Worm (Caenorhabditis elegans) whole organism, late embryonic: ENCODE data around the gene T12D8.5.

Source experiments
- C08G9.2 ChIP-seq: sonication (generic microtip); optimal IDR thresholded peaks from 2 replicates; lab custom pipeline; 2016; ENCODE audit warnings: mild to moderate bottlenecking, missing genetic modification characterization, moderate library complexity, missing compliant biosample characterization
- K02D7.2 ChIP-seq: sonication (generic microtip); optimal IDR thresholded peaks from 2 replicates; lab custom pipeline; 2017; ENCODE audit warnings: mild to moderate bottlenecking, missing genetic modification characterization, missing compliant biosample characterization
- ama-1 ChIP-seq: fragments of 150-350 bp; optimal IDR thresholded peaks from 2 replicates; lab custom pipeline; 2014
- ceh-18 ChIP-seq: sonication (generic microtip); optimal IDR thresholded peaks from 2 replicates; lab custom pipeline; 2016; ENCODE audit warnings: missing genetic modification characterization, missing compliant biosample characterization
- ceh-22 ChIP-seq: sonication (generic microtip); optimal IDR thresholded peaks from 2 replicates; lab custom pipeline; 2017; ENCODE audit warnings: missing biosample characterization, missing genetic modification characterization
- ceh-31 ChIP-seq: sonication (generic microtip); optimal IDR thresholded peaks from 2 replicates; lab custom pipeline; 2016; ENCODE audit warnings: missing genetic modification characterization, missing compliant biosample characterization
- ceh-34 ChIP-seq: sonication (generic microtip); optimal IDR thresholded peaks from 2 replicates; lab custom pipeline; 2016; ENCODE audit warnings: mild to moderate bottlenecking, missing genetic modification characterization, missing compliant biosample characterization
- ceh-6 ChIP-seq: fragments of 200-800 bp; sonication (Bioruptor generic); optimal IDR thresholded peaks from 2 replicates; lab custom pipeline; 2018; ENCODE audit warnings: mild to moderate bottlenecking, missing genetic modification characterization, missing compliant biosample characterization
- ceh-9 ChIP-seq: sonication (generic microtip); optimal IDR thresholded peaks from 2 replicates; lab custom pipeline; 2016; ENCODE audit warnings: mild to moderate bottlenecking, missing genetic modification characterization, inconsistent platforms, missing compliant biosample characterization
- dmd-4 ChIP-seq: sonication (generic microtip); optimal IDR thresholded peaks from 2 replicates; lab custom pipeline; 2016; ENCODE audit warnings: borderline replicate concordance, missing genetic modification characterization, missing compliant biosample characterization
- dve-1 ChIP-seq: sonication (generic microtip); optimal IDR thresholded peaks from 2 replicates; lab custom pipeline; 2017; ENCODE audit warnings: antibody characterized with exemption, mild to moderate bottlenecking, missing genetic modification characterization, missing compliant biosample characterization
- elt-2 ChIP-seq: sonication (generic microtip); optimal IDR thresholded peaks from 2 replicates; lab custom pipeline; 2016; ENCODE audit warnings: missing genetic modification reagents, missing genetic modification characterization, missing compliant biosample characterization
- elt-4 ChIP-seq: sonication (generic microtip); optimal IDR thresholded peaks from 2 replicates; lab custom pipeline; 2016; ENCODE audit warnings: missing genetic modification characterization, missing compliant biosample characterization
- gmeb-2 ChIP-seq: sonication (generic microtip); optimal IDR thresholded peaks from 2 replicates; lab custom pipeline; 2016; ENCODE audit warnings: missing genetic modification characterization, inconsistent platforms, missing compliant biosample characterization
- hlh-13 ChIP-seq: fragments of 200-800 bp; sonication (Bioruptor generic); optimal IDR thresholded peaks from 2 replicates; lab custom pipeline; 2018; ENCODE audit warnings: mild to moderate bottlenecking, missing genetic modification characterization, missing compliant biosample characterization
- hlh-15 ChIP-seq: sonication (generic microtip); optimal IDR thresholded peaks from 2 replicates; lab custom pipeline; 2016; ENCODE audit warnings: missing genetic modification characterization, missing compliant biosample characterization
- hlh-30 ChIP-seq: sonication (generic microtip); optimal IDR thresholded peaks from 2 replicates; lab custom pipeline; 2017; ENCODE audit warnings: antibody characterized with exemption, missing genetic modification characterization, missing compliant biosample characterization; ENCODE audit not compliant: insufficient read depth
- hlh-6 ChIP-seq: sonication (generic microtip); optimal IDR thresholded peaks from 2 replicates; lab custom pipeline; 2016; ENCODE audit warnings: missing genotype, missing genetic modification characterization, missing compliant biosample characterization
- hlh-8 ChIP-seq: sonication (generic microtip); optimal IDR thresholded peaks from 2 replicates; lab custom pipeline; 2016; ENCODE audit warnings: missing genotype, missing genetic modification characterization, missing compliant biosample characterization
- lim-6 ChIP-seq: sonication (generic microtip); optimal IDR thresholded peaks from 2 replicates; lab custom pipeline; 2016; ENCODE audit warnings: missing genetic modification characterization, missing compliant biosample characterization
- lin-11 ChIP-seq: fragments of 200-800 bp; sonication (Bioruptor generic); optimal IDR thresholded peaks from 2 replicates; lab custom pipeline; 2018; ENCODE audit warnings: mild to moderate bottlenecking, missing genetic modification characterization, missing compliant biosample characterization
- madf-2 ChIP-seq: sonication (generic microtip); optimal IDR thresholded peaks from 2 replicates; lab custom pipeline; 2017; ENCODE audit warnings: missing genetic modification characterization, missing compliant biosample characterization
- mec-3 ChIP-seq: sonication (generic microtip); optimal IDR thresholded peaks from 2 replicates; lab custom pipeline; 2016; ENCODE audit warnings: borderline replicate concordance, missing genetic modification characterization, missing compliant biosample characterization
- nfya-1 ChIP-seq: sonication (generic microtip); optimal IDR thresholded peaks from 2 replicates; lab custom pipeline; 2017; ENCODE audit warnings: missing genetic modification characterization, mild to moderate bottlenecking, missing compliant biosample characterization, antibody characterized with exemption, moderate library complexity
- npax-4 ChIP-seq: sonication (generic microtip); optimal IDR thresholded peaks from 2 replicates; lab custom pipeline; 2016; ENCODE audit warnings: missing genetic modification characterization, missing compliant biosample characterization
- odd-2 ChIP-seq: sonication (generic microtip); optimal IDR thresholded peaks from 2 replicates; lab custom pipeline; 2017; ENCODE audit warnings: antibody characterized with exemption, mild to moderate bottlenecking, missing genetic modification characterization, missing compliant biosample characterization
- pax-1 ChIP-seq: fragments of 150-350 bp; optimal IDR thresholded peaks from 2 replicates; lab custom pipeline; 2014; ENCODE audit warnings: missing biosample characterization, missing genetic modification characterization
- pha-2 ChIP-seq: sonication (generic microtip); optimal IDR thresholded peaks from 2 replicates; lab custom pipeline; 2017; ENCODE audit warnings: mild to moderate bottlenecking, missing genetic modification characterization, missing compliant biosample characterization
- pha-4 ChIP-seq: fragments of 150-350 bp; optimal IDR thresholded peaks from 2 replicates; lab custom pipeline; 2018; ENCODE audit warnings: missing biosample characterization, missing genetic modification reagents, missing genetic modification characterization
- pqm-1 ChIP-seq: sonication (generic microtip); optimal IDR thresholded peaks from 2 replicates; lab custom pipeline; 2016; ENCODE audit warnings: missing genetic modification characterization, missing compliant biosample characterization
- pros-1 ChIP-seq: fragments of 150-350 bp; optimal IDR thresholded peaks from 2 replicates; lab custom pipeline; 2014; ENCODE audit warnings: missing biosample characterization, missing genetic modification reagents, missing genetic modification characterization
- ref-2 ChIP-seq: sonication (generic microtip); optimal IDR thresholded peaks from 2 replicates; lab custom pipeline; 2016; ENCODE audit warnings: missing genetic modification characterization, missing compliant biosample characterization
- rnt-1 ChIP-seq: sonication (generic microtip); optimal IDR thresholded peaks from 2 replicates; lab custom pipeline; 2016; ENCODE audit warnings: missing genetic modification characterization, missing compliant biosample characterization
- sdc-2 ChIP-seq: sonication (generic microtip); optimal IDR thresholded peaks from 2 replicates; lab custom pipeline; 2016; ENCODE audit warnings: missing genotype, missing genetic modification characterization, missing compliant biosample characterization
- tbx-2 ChIP-seq: sonication (generic microtip); optimal IDR thresholded peaks from 2 replicates; lab custom pipeline; 2016; ENCODE audit warnings: missing genetic modification characterization, missing compliant biosample characterization
- unc-42 ChIP-seq: sonication (generic microtip); optimal IDR thresholded peaks from 2 replicates; lab custom pipeline; 2016; ENCODE audit warnings: missing genotype, missing genetic modification characterization, missing compliant biosample characterization
- unc-55 ChIP-seq: sonication (generic microtip); optimal IDR thresholded peaks from 2 replicates; lab custom pipeline; 2017; ENCODE audit warnings: missing biosample characterization, missing genetic modification reagents, missing genetic modification characterization
- unc-86 ChIP-seq: sonication (generic microtip); optimal IDR thresholded peaks from 2 replicates; lab custom pipeline; 2016; ENCODE audit warnings: missing genetic modification characterization, missing compliant biosample characterization
- zip-5 ChIP-seq: sonication (generic microtip); optimal IDR thresholded peaks from 2 replicates; lab custom pipeline; 2016; ENCODE audit warnings: missing genetic modification characterization, missing compliant biosample characterization
- ztf-16 ChIP-seq: sonication (generic microtip); optimal IDR thresholded peaks from 2 replicates; lab custom pipeline; 2017; ENCODE audit warnings: missing genetic modification characterization, missing compliant biosample characterization

Gene T12D8.5

ce11 chrIII:13622268-13622667, 4.3 kb downstream of the T12D8.5 start, which contains the start of gene hip-1:
TSS of gene hip-1 (minus strand) at chrIII:13622492.
- TF ChIP-seq ceh-9 (no peak), nfya-1 (tag; lab: Kevin White, UChicago) (peak; percentile 13), unc-42 (tag; lab: Kevin White, UChicago) (peak; percentile 28)

DNA sequence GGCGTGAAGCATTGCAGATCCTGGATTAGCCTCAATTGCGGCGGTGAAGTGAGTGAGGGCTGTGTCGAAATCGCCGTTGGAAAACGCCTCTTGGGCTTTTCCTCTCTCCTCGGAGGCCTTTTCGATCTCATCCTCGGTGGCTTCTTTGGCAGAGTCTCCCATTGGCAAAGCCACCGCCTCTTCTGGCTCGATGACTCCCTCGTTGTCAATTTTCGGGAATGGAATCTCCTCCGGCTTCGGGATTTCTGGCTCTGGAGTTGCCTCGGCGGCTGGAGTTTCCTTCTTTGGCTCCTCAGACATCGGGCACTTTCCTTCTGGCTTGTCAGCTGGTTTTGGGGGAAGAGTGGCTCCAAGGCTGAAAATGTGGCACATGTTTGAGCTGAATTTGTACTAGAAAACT, 4.9 kb downstream of the T12D8.5 start:
- no peak for TF ChIP-seq rnt-1 (tag; lab: Kevin White, UChicago)
- TF ChIP-seq, all 69 proteins: peak for 0

DNA sequence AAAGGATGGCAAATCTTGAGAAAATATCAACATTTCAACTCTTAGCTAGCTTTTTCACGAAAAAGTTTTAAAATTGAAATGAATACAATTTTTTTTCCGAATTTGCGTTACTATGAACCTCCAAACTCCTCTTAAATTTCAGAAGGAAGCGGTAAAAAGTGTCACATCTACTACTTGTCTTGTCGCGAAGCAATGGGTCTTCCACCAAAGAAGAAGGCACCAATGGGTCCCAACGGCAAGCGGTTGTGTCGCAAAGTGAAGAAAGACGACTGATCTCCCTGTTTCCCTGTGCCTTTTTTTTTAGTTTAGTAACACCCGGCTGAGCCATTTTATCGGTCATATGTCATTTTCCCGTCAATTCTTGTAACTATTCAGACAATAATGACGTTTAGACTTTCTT, 5.6 kb downstream of the T12D8.5 start:
- TF ChIP-seq hlh-8 (tag; lab: Kevin White, UChicago) = no peak
- TF ChIP-seq pha-4 (tag; lab: Kevin White, UChicago) = no peak
- TF ChIP-seq ztf-16 = no peak
- no peak for TF ChIP-seq hlh-30 (tag; lab: Kevin White, UChicago)
- TF ChIP-seq unc-42 (tag; lab: Kevin White, UChicago) = no peak
- TF ChIP-seq hlh-13 (GFP tag; lab: Kevin White, UChicago) = no peak
- TF ChIP-seq unc-86 (tag; lab: Kevin White, UChicago) = no peak
- TF ChIP-seq C08G9.2 (tag; lab: Kevin White, UChicago) = no peak
- TF ChIP-seq ceh-22 (tag; lab: Kevin White, UChicago) = no peak
- TF ChIP-seq dve-1 (tag; lab: Kevin White, UChicago) = no peak

- no peak for TF ChIP-seq npax-4
- TF ChIP-seq sdc-2 (tag; lab: Kevin White, UChicago) = no peak
- peak; percentile 42 for TF ChIP-seq hlh-8 (tag; lab: Kevin White, UChicago)
- no peak for TF ChIP-seq pqm-1 (tag; lab: Kevin White, UChicago)
- TF ChIP-seq ceh-31 = no peak
- TF ChIP-seq rnt-1 (tag; lab: Kevin White, UChicago) = peak; percentile 29
- peak; percentile 16 for TF ChIP-seq unc-55 (GFP tag; lab: Kevin White, UChicago)
- peak; percentile 31 for TF ChIP-seq tbx-2 (tag; lab: Kevin White, UChicago)
- TF ChIP-seq zip-5 = no peak
- TF ChIP-seq lim-6 (tag; lab: Kevin White, UChicago) = no peak
- TF ChIP-seq ceh-34 = no peak
- TF ChIP-seq elt-2 = no peak
- no peak for TF ChIP-seq ref-2 (tag; lab: Kevin White, UChicago)
- no peak for TF ChIP-seq madf-2 (tag; lab: Kevin White, UChicago)
- no peak for TF ChIP-seq ceh-6
- no peak for TF ChIP-seq gmeb-2 (tag; lab: Kevin White, UChicago)
- TF ChIP-seq lin-11 (tag; lab: Kevin White, UChicago) = no peak
- no peak for TF ChIP-seq mec-3
- no peak for TF ChIP-seq hlh-15 (tag; lab: Kevin White, UChicago)
- TF ChIP-seq pax-1 (tag; lab: Kevin White, UChicago) = no peak
- no peak for TF ChIP-seq hlh-30 (tag; lab: Kevin White, UChicago)
- no peak for TF ChIP-seq dve-1 (tag; lab: Kevin White, UChicago)
- TF ChIP-seq ceh-18 = peak; percentile 78
Observed at ce11 chrIII:13616793-13617192, 9.8 kb downstream of the T12D8.5 start, which contains the start of gene T12D8.9. TSS of gene T12D8.9 (plus strand) at chrIII:13617104.

DNA sequence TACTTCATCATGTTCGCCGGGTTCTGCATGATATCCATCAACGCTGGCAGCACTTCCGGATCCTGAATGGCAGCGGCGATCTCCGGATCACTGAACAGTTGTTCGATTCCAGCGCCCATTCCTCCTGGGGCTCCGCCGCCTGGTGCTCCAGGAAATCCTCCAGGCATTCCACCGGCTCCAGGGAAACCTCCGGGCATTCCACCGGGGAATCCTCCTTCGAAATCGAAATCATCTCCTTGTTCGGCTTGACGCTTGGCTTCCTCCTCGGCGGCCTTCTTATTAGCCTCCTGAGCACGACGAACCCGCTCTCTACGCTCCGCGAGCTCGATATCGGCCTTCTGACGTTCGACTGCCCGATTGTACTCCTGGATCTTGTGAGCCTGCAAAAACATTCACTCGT, 11.1 kb downstream of the T12D8.5 start:
- TF ChIP-seq hlh-13 (GFP tag; lab: Kevin White, UChicago) (no peak), C08G9.2 (tag; lab: Kevin White, UChicago) (no peak), odd-2 (tag; lab: Kevin White, UChicago) (no peak), gmeb-2 (tag; lab: Kevin White, UChicago) (no peak), elt-4 (tag; lab: Kevin White, UChicago) (peak; percentile 36), hlh-6 (tag; lab: Kevin White, UChicago) (peak; percentile 0), K02D7.2 (tag; lab: Kevin White, UChicago) (no peak), dmd-4 (tag; lab: Kevin White, UChicago) (no peak), hlh-30 (tag; lab: Kevin White, UChicago) (no peak), rnt-1 (tag; lab: Kevin White, UChicago) (no peak), ama-1 (lab: Kevin White, UChicago) (no peak), pha-2 (no peak), pros-1 (tag; lab: Kevin White, UChicago) (no peak)
